Worm (Caenorhabditis elegans) whole organism, L3 larva: Measurements from ENCODE around the gene col-169.

Experiments used
- aly-2 ChIP-seq: fragments of 150-350 bp; optimal IDR thresholded peaks from 2 replicates; lab custom pipeline; 2014; ENCODE audit warnings: missing biosample characterization, missing genetic modification characterization
- elt-2 ChIP-seq: sonication (generic microtip); optimal IDR thresholded peaks from 2 replicates; lab custom pipeline; 2016; ENCODE audit warnings: missing genetic modification reagents, mild to moderate bottlenecking, missing genetic modification characterization, missing compliant biosample characterization

DNA sequence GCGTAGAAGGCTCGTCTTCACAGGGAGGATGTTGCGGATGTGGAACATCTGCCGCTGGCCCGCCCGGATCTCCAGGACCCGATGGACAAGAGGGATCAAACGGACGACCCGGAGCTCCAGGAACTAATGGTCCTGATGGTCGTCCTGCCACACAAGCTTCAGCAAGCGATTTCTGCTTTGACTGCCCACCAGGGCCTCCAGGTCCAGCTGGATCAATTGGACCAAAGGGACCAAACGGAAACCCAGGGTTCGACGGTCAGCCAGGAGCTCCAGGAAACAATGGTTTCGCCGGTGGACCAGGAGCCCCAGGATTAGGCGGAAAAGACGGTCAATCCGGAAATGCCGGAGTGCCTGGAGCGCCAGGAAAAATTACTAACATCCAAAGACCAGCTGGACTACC is 5.6 kb downstream of the col-169 start:
- TF ChIP-seq elt-2 (tag; lab: Kevin White, UChicago) (no peak), aly-2 (tag; lab: Kevin White, UChicago) (no peak)
